Worm (Caenorhabditis elegans) whole organism, L1 larva: ENCODE results near the gene H20J04.6.

Source experiments
- efl-3 ChIP-seq: fragments of 200-800 bp; sonication (Bioruptor generic); optimal IDR thresholded peaks from 2 replicates; lab custom pipeline; 2018; ENCODE audit warnings: mild to moderate bottlenecking, missing genetic modification characterization, missing compliant biosample characterization
- lin-13 ChIP-seq: fragments of 150-350 bp; optimal IDR thresholded peaks from 2 replicates; lab custom pipeline; 2014; ENCODE audit warnings: missing biosample characterization, missing genetic modification reagents, missing genetic modification characterization
- nhr-12 ChIP-seq: sonication (generic microtip); optimal IDR thresholded peaks from 2 replicates; lab custom pipeline; 2017; ENCODE audit warnings: missing biosample characterization, missing genetic modification characterization
- sox-4 ChIP-seq: sonication (generic microtip); optimal IDR thresholded peaks from 2 replicates; lab custom pipeline; 2016; ENCODE audit warnings: missing genetic modification characterization, missing compliant biosample characterization

DNA sequence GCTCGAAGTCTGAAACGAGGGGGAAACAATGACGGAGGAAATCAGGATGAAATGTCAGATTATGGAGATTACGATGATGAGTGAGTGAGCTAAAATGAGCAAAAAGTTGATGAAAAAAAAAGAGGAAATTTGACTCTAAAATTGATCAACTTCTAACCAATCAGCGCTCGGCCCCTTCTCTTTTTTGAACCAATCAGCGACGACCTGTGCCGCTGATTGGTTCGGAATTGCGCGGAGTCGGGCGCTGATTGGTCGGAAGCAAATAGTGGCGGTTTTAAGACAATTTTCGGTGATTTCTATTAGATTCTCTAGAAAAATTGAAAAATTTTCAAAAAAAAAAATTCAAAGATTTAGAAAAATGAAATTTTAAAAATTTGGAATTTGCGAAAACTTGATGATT, 14.7 kb downstream of the H20J04.6 start:
- TF ChIP-seq lin-13 (GFP tag; lab: Kevin White, UChicago) (no peak), nhr-12 (tag; lab: Kevin White, UChicago) (no peak), efl-3 (GFP tag; lab: Kevin White, UChicago) (no peak), sox-4 (tag; lab: Kevin White, UChicago) (no peak)
